Worm (Caenorhabditis elegans): ENCODE data around the gene sinh-1.
A peak's percentile ranks its signal among the peaks of the same experiment; 100 is the strongest.

DNA sequence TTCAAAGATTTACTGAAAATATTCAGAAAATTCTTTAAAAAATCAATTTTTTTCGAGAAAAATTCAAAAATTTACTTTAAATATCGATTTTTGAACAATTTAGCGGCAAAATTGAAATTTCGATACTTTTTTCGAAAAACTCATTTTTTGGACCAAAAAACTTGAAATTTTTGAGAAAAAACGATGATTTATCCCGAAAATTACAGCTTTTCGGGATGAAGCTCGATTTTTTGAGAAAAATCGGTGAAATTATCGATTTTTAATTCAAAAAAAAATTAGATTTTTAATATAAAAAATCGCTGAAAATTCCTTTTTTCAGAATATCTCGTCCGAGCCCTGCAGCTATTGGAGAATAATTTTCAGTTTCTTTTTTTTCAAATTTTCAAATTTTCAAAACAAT is 19.4 kb upstream of the sinh-1 start:
- TF ChIP-seq nhr-237 (tag; optimal IDR thresholded peaks at IDR 0.05) (no peak), snpc-4 (tag; optimal IDR thresholded peaks at IDR 0.05) (no peak), sdz-12 (GFP tag; optimal IDR thresholded peaks at IDR 0.05) (no peak), snpc-1.2 (GFP tag; IDR thresholded peaks at IDR 0.05) (no peak), unc-62 (GFP tag; optimal IDR thresholded peaks at IDR 0.05 in 1 of 2) (no peak), unc-62 (tag; optimal IDR thresholded peaks at IDR 0.05) (no peak), lin-38 (GFP tag; IDR thresholded peaks at IDR 0.05) (peak; percentile 21; the same call in 1 of the 2 replicates), jun-1 (tag; optimal IDR thresholded peaks at IDR 0.05) (no peak)
